Worm (Caenorhabditis elegans): Measurements from ENCODE around the gene T02D1.9.

The T02D1.9 gene

ce11 chrIV:17395910-17396309, 11.5 kb downstream of the T02D1.9 start, which contains the start of gene sru-15:
sru-15 (plus strand) TSS chrIV:17396210.
- TF ChIP-seq nhr-237 (tag; optimal IDR thresholded peaks at IDR 0.05) (no peak), lin-39 (tag; optimal IDR thresholded peaks at IDR 0.05) (no peak), mdl-1 (tag; optimal IDR thresholded peaks at IDR 0.05) (no peak), pha-4 (tag; optimal IDR thresholded peaks at IDR 0.05) (no peak), nhr-76 (tag; optimal IDR thresholded peaks at IDR 0.05) (no peak), fkh-2 (tag; optimal IDR thresholded peaks at IDR 0.05) (no peak), egl-27 (tag; optimal IDR thresholded peaks at IDR 0.05) (no peak), hmg-11 (tag; optimal IDR thresholded peaks at IDR 0.05) (no peak), mml-1 (tag; optimal IDR thresholded peaks at IDR 0.05) (no peak)

ce11 chrIV:17387442-17387967, 19.9 kb downstream of the T02D1.9 start, which contains the start of gene T02D1.8:
T02D1.8 (minus strand) TSS chrIV:17387492.
- TF ChIP-seq ceh-16 (tag; optimal IDR thresholded peaks at IDR 0.05), result no peak
- peak; percentile 67 for TF ChIP-seq elt-2 (tag; optimal IDR thresholded peaks at IDR 0.05)

ce11 chrIV:17383046-17383445, 24.3 kb downstream of the T02D1.9 start, which contains the start of gene C30H6.12:
C30H6.12 (plus strand) TSS chrIV:17383346.
- no peak for TF ChIP-seq mdl-1 (tag; optimal IDR thresholded peaks at IDR 0.05)
- no peak for TF ChIP-seq ZK546.5 (tag; optimal IDR thresholded peaks at IDR 0.05)
- TF ChIP-seq ceh-28 (tag; optimal IDR thresholded peaks at IDR 0.05), result no peak

- no peak for TF ChIP-seq hmg-11 (tag; optimal IDR thresholded peaks at IDR 0.05)
- no peak for TF ChIP-seq nhr-28 (tag; optimal IDR thresholded peaks at IDR 0.05)
- TF ChIP-seq egl-27 (tag; optimal IDR thresholded peaks at IDR 0.05), result no peak
- no peak for TF ChIP-seq pha-4 (tag; optimal IDR thresholded peaks at IDR 0.05)
- TF ChIP-seq nhr-12 (tag; optimal IDR thresholded peaks at IDR 0.05), result no peak
- no peak for TF ChIP-seq lin-15B (tag; optimal IDR thresholded peaks at IDR 0.05)
- no peak for TF ChIP-seq daf-12 (tag; optimal IDR thresholded peaks at IDR 0.05)
- no peak for TF ChIP-seq jun-1 (tag; optimal IDR thresholded peaks at IDR 0.05)
- no peak for TF ChIP-seq tbx-2 (tag; optimal IDR thresholded peaks at IDR 0.05)
- TF ChIP-seq zag-1 (tag; optimal IDR thresholded peaks at IDR 0.05), result no peak
- no peak for TF ChIP-seq ceh-82 (tag; optimal IDR thresholded peaks at IDR 0.05)
- no peak for TF ChIP-seq lsy-12 (tag; optimal IDR thresholded peaks at IDR 0.05)
Measured at ce11 chrIV:17382029-17382428, 25.4 kb downstream of the T02D1.9 start, which contains the start of gene C30H6.8. C30H6.8 (plus strand) TSS chrIV:17382329.

- TF ChIP-seq hmg-11 (tag; optimal IDR thresholded peaks at IDR 0.05) (peak; percentile 24), snpc-4 (tag; optimal IDR thresholded peaks at IDR 0.05) (peak; percentile 43), R02D3.7 (tag; optimal IDR thresholded peaks at IDR 0.05) (no peak), nhr-77 (tag; optimal IDR thresholded peaks at IDR 0.05) (no peak), sea-2 (GFP tag; optimal IDR thresholded peaks at IDR 0.05) (no peak), pha-4 (tag; optimal IDR thresholded peaks at IDR 0.05) (peak; percentile 94), lin-39 (tag; optimal IDR thresholded peaks at IDR 0.05) (no peak), nhr-237 (tag; optimal IDR thresholded peaks at IDR 0.05) (no peak), ztf-11 (tag; optimal IDR thresholded peaks at IDR 0.05) (no peak), nfya-1 (tag; optimal IDR thresholded peaks at IDR 0.05; ENCODE audit: insufficient read depth) (peak; percentile 24), fkh-2 (tag; optimal IDR thresholded peaks at IDR 0.05) (no peak), unc-39 (tag; optimal IDR thresholded peaks at IDR 0.05) (no peak), elt-2 (tag; optimal IDR thresholded peaks at IDR 0.05) (peak; percentile 8), ceh-28 (tag; optimal IDR thresholded peaks at IDR 0.05) (no peak), ztf-4 (tag; optimal IDR thresholded peaks at IDR 0.05) (no peak), lin-15B (tag; optimal IDR thresholded peaks at IDR 0.05) (peak; percentile 71)
Measured at ce11 chrIV:17380061-17380680, 27.2 kb downstream of the T02D1.9 start, which contains the start of the genes C30H6.9 and dlat-2. C30H6.9 (minus strand) TSS chrIV:17380170. dlat-2 (plus strand) TSS chrIV:17380626.

- TF ChIP-seq pqm-1 (tag; optimal IDR thresholded peaks at IDR 0.05), result peak; percentile 45
- TF ChIP-seq pha-4 (tag; optimal IDR thresholded peaks at IDR 0.05), result peak; percentile 43
- no peak for TF ChIP-seq nhr-11 (tag; optimal IDR thresholded peaks at IDR 0.05)
- TF ChIP-seq lin-39 (tag; optimal IDR thresholded peaks at IDR 0.05), result no peak
- TF ChIP-seq ceh-28 (tag; optimal IDR thresholded peaks at IDR 0.05), result no peak
- TF ChIP-seq ztf-4 (tag; optimal IDR thresholded peaks at IDR 0.05), result no peak
- TF ChIP-seq fkh-10 (GFP tag; optimal IDR thresholded peaks at IDR 0.05), result no peak
- TF ChIP-seq ceh-9 (tag; optimal IDR thresholded peaks at IDR 0.05), result no peak
- TF ChIP-seq elt-1 (tag; optimal IDR thresholded peaks at IDR 0.05), result no peak
Measured at ce11 chrIV:17376127-17376526, 31.3 kb downstream of the T02D1.9 start, which contains the start of gene haf-1. haf-1 (plus strand) TSS chrIV:17376427.
